Worm (Caenorhabditis elegans): Measurements from ENCODE around the gene aldo-2.

Gene aldo-2

ce11 chrIII:5828065-5828464, 48.4 kb downstream of the aldo-2 start (continued):
- TF ChIP-seq aptf-2 (GFP tag; conservative IDR thresholded peaks at IDR 0.05) = no peak
- TF ChIP-seq sea-2 (GFP tag; IDR thresholded peaks at IDR 0.05) = no peak
- TF ChIP-seq Y53G8AR.9 (GFP tag; conservative IDR thresholded peaks at IDR 0.05) = no peak
- no peak for TF ChIP-seq nhr-120 (GFP tag; IDR thresholded peaks at IDR 0.05)
- TF ChIP-seq ztf-3 (GFP tag; optimal IDR thresholded peaks at IDR 0.05) = no peak
- TF ChIP-seq bed-1 (GFP tag; IDR thresholded peaks at IDR 0.05) = no peak
- TF ChIP-seq C17E4.6 (GFP tag; IDR thresholded peaks at IDR 0.05) = no peak
- no peak for TF ChIP-seq bed-2 (GFP tag; IDR thresholded peaks at IDR 0.05)
- TF ChIP-seq rcor-1 (GFP tag; IDR thresholded peaks at IDR 0.05) = no peak
- no peak for TF ChIP-seq cebp-1 (GFP tag; IDR thresholded peaks at IDR 0.05)
- TF ChIP-seq cebp-1 (tag; optimal IDR thresholded peaks at IDR 0.05) = peak; percentile 8
- no peak for TF ChIP-seq lsl-1 (GFP tag; optimal IDR thresholded peaks at IDR 0.05)
- TF ChIP-seq ztf-6 (GFP tag; IDR thresholded peaks at IDR 0.05) = no peak
- no peak for TF ChIP-seq F49E8.2 (tag; optimal IDR thresholded peaks at IDR 0.05; ENCODE audit: insufficient read depth)
- no peak for TF ChIP-seq mxl-1 (tag; optimal IDR thresholded peaks at IDR 0.05)
- TF ChIP-seq F10E7.11 (tag; optimal IDR thresholded peaks at IDR 0.05) = no peak
- TF ChIP-seq Y79H2A.3 (GFP tag; conservative IDR thresholded peaks at IDR 0.05) = no peak
- no peak for TF ChIP-seq mel-28 (tag; optimal IDR thresholded peaks at IDR 0.05; ENCODE audit: borderline replicate concordance)
- TF ChIP-seq him-1 (tag; optimal IDR thresholded peaks at IDR 0.05) = no peak
- TF ChIP-seq ZK185.1 (tag; optimal IDR thresholded peaks at IDR 0.05; ENCODE audit: poor library complexity, severe bottlenecking) = peak; percentile 0
- 0 out of 2 replicates have a peak, but pooled peaks have one; percentile 5 for TF ChIP-seq dox-1 (GFP tag; IDR thresholded peaks at IDR 0.05)
- TF ChIP-seq egrh-3 (GFP tag; IDR thresholded peaks at IDR 0.05) = no peak
- no peak for TF ChIP-seq hlh-12 (tag; optimal IDR thresholded peaks at IDR 0.05)
- no peak for TF ChIP-seq let-526 (GFP tag; IDR thresholded peaks at IDR 0.05)
- TF ChIP-seq mcd-1 (GFP tag; IDR thresholded peaks at IDR 0.05) = no peak
- no peak for TF ChIP-seq K12H6.12 (tag; optimal IDR thresholded peaks at IDR 0.05)
- no peak for TF ChIP-seq sdz-38 (tag; optimal IDR thresholded peaks at IDR 0.05)
- no peak for TF ChIP-seq snpc-4 (GFP tag; optimal IDR thresholded peaks at IDR 0.05)
- no peak for TF ChIP-seq snpc-4 (tag; optimal IDR thresholded peaks at IDR 0.05)
- no peak for TF ChIP-seq D2030.7 (GFP tag; IDR thresholded peaks at IDR 0.05)
- no peak for TF ChIP-seq Y56A3A.18 (GFP tag; IDR thresholded peaks at IDR 0.05)
- no peak for TF ChIP-seq madf-10 (tag; optimal IDR thresholded peaks at IDR 0.05)
- no peak for TF ChIP-seq repo-1 (tag; optimal IDR thresholded peaks at IDR 0.05)
- no peak for TF ChIP-seq aptf-3 (GFP tag; IDR thresholded peaks at IDR 0.05)
- peak; percentile 43; the same call in 1 of the 2 replicates for TF ChIP-seq Y67H2A.10 (GFP tag; conservative IDR thresholded peaks at IDR 0.05)
- TF ChIP-seq ztf-22 (GFP tag; optimal IDR thresholded peaks at IDR 0.05) = no peak
- no peak for TF ChIP-seq unc-62 (GFP tag; optimal IDR thresholded peaks at IDR 0.05)
- TF ChIP-seq ekl-4 (GFP tag; IDR thresholded peaks at IDR 0.05) = no peak
- no peak for TF ChIP-seq nfya-1 (tag; optimal IDR thresholded peaks at IDR 0.05; ENCODE audit: borderline replicate concordance, insufficient read depth)
- no peak for TF ChIP-seq fkh-3 (tag; optimal IDR thresholded peaks at IDR 0.05)
- 0 out of 2 replicates have a peak, but pooled peaks have one; percentile 6 for TF ChIP-seq madf-6 (GFP tag; IDR thresholded peaks at IDR 0.05)
- TF ChIP-seq B0336.3 (GFP tag; IDR thresholded peaks at IDR 0.05) = peak; percentile 52; the same call in 1 of the 2 replicates

All from whole organism, young adult.